Worm (Caenorhabditis elegans): ENCODE data around the gene C25A8.2.

C25A8.2 gene

ce11 chrIV:6991070-6991469 lies 18.6 kb upstream of the C25A8.2 start:
- TF ChIP-seq nhr-12 (tag; optimal IDR thresholded peaks at IDR 0.05) (no peak), peb-1 (tag; optimal IDR thresholded peaks at IDR 0.05) (no peak)

DNA sequence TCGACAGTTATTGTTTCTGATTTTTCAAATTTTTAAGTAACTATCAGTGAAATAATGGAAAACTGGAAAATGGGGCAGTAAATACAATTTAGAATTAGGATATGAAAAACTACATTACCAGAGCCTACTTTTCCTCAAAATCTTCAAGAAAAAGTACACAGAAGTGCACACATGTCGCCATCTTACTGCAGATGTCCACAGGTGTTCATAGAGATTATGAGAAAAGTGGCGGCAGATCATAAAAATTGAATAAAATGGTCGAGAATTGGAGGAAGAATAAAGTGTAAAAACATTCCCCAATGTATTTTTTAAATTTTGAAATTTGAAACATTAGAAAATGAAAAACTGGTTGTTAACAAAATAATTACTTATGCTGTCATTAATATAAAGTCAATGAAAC lies 11.7 kb upstream of the C25A8.2 start:
- TF ChIP-seq lin-11 (tag; optimal IDR thresholded peaks at IDR 0.05): no peak
- TF ChIP-seq skn-1 (tag; optimal IDR thresholded peaks at IDR 0.05): no peak
- TF ChIP-seq ceh-82 (tag; optimal IDR thresholded peaks at IDR 0.05): no peak
- TF ChIP-seq nhr-6 (tag; optimal IDR thresholded peaks at IDR 0.05): no peak
- no peak for TF ChIP-seq lin-13 (GFP tag; optimal IDR thresholded peaks at IDR 0.05)
- no peak for TF ChIP-seq egl-27 (tag; optimal IDR thresholded peaks at IDR 0.05)

ce11 chrIV:6999206-6999605 lies 10.4 kb upstream of the C25A8.2 start, which contains the start of gene C25A8.5:
C25A8.5 (plus strand) TSS chrIV:6999506.
- no peak for TF ChIP-seq sma-3 (GFP tag; optimal IDR thresholded peaks at IDR 0.05)
- TF ChIP-seq lsy-2 (tag; optimal IDR thresholded peaks at IDR 0.05): no peak
- TF ChIP-seq fos-1 (tag; optimal IDR thresholded peaks at IDR 0.05): no peak
- TF ChIP-seq nhr-10 (tag; optimal IDR thresholded peaks at IDR 0.05): no peak
- TF ChIP-seq Y55F3AM.14 (GFP tag; optimal IDR thresholded peaks at IDR 0.05): no peak
- TF ChIP-seq nhr-6 (tag; optimal IDR thresholded peaks at IDR 0.05): no peak
- TF ChIP-seq sem-4 (tag; optimal IDR thresholded peaks at IDR 0.05): no peak
- no peak for TF ChIP-seq unc-39 (tag; optimal IDR thresholded peaks at IDR 0.05)
- TF ChIP-seq unc-62 (GFP tag; optimal IDR thresholded peaks at IDR 0.05): no peak
- no peak for TF ChIP-seq F13H6.1 (tag; optimal IDR thresholded peaks at IDR 0.05)

DNA sequence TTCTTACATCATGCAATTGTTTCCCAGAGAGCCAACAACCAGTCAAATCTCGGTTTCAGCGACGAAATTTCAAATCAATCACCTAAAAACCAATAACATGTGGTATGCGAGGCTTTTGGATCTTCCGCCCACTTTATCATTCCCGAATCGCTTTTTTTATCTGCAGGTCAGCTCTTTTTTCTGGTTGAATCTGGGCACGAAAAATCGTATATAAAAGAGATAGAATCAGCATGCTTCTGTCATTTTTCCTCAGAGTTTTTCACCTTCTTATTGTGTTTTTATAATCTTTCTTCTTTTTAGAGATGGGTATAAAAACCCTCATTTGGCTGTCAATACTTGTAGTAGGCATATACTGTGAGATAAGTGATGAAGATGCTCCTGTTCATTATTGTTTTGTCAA lies 6.3 kb upstream of the C25A8.2 start, which contains the start of gene cht-3:
TSS of gene cht-3 (plus strand) at position 301 of the 400 bp plus-strand sequence.
- no peak for TF ChIP-seq lin-39 (tag; optimal IDR thresholded peaks at IDR 0.05)
- no peak for TF ChIP-seq aly-2 (tag; optimal IDR thresholded peaks at IDR 0.05)
- TF ChIP-seq ztf-11 (tag; optimal IDR thresholded peaks at IDR 0.05): no peak
- TF ChIP-seq elt-1 (tag; optimal IDR thresholded peaks at IDR 0.05): no peak
- no peak for TF ChIP-seq lin-13 (GFP tag; optimal IDR thresholded peaks at IDR 0.05)

DNA sequence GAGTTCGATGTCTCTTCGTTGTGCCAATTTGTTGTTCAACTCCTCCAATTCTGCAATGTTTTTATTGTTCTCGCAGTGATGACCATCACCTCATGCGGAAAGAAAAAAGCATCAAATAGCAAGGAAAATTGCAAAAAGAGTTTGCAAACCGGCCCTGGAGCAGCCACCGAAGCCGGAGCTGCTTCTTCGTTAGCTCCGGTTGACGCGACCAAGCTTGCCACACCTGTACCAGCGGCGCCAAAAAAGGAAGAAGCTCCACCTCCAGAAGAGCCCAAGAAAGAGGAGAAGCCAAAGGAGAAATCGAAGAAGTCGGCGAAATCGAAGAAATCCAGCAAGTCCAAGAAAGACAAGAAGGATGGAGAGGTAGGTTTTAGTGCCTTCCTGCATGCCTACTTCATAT lies 564 bp downstream of the C25A8.2 start:
- no peak for TF ChIP-seq R02D3.7 (tag; optimal IDR thresholded peaks at IDR 0.05)

- TF ChIP-seq blmp-1 (tag; optimal IDR thresholded peaks at IDR 0.05; ENCODE audit: insufficient read depth) (no peak), lin-39 (tag; optimal IDR thresholded peaks at IDR 0.05) (no peak), unc-55 (GFP tag; optimal IDR thresholded peaks at IDR 0.05) (no peak)
These were observed 1.2 kb downstream of the C25A8.2 start, which contains the start of gene C25A8.1 for ce11 chrIV:7010835-7011234. C25A8.1 (plus strand) TSS chrIV:7011135.

DNA sequence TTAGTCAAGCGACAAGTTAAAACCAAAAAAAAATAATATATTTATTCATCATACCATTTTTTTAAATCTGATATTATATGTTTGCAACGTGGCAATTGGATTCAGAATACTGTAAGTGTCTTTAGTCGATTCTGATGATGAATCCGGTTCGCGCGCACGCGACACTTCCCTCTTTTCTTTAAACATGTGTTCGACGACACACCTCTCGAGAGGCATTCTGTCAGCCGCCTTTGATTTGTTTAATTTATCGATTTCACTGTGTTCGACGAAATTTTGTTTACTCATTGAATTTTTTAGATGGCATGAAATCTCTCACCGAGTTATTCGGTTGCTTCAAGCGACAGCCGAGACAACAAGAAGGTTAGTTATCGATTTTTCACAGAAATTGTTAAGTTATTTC lies 2.1 kb downstream of the C25A8.2 start, which contains the start of gene trxr-1:
TSS of gene trxr-1 (plus strand) at position 227 of the 400 bp plus-strand sequence.
- TF ChIP-seq nhr-77 (tag; optimal IDR thresholded peaks at IDR 0.05): no peak
- TF ChIP-seq blmp-1 (tag; optimal IDR thresholded peaks at IDR 0.05; ENCODE audit: insufficient read depth): no peak
- no peak for TF ChIP-seq dmd-4 (tag; optimal IDR thresholded peaks at IDR 0.05)
- TF ChIP-seq alr-1 (tag; optimal IDR thresholded peaks at IDR 0.05): no peak
- no peak for TF ChIP-seq lsy-2 (tag; optimal IDR thresholded peaks at IDR 0.05)
- no peak for TF ChIP-seq fos-1 (tag; optimal IDR thresholded peaks at IDR 0.05)

- TF ChIP-seq ceh-82 (tag; optimal IDR thresholded peaks at IDR 0.05): no peak
- TF ChIP-seq mbf-1 (tag; optimal IDR thresholded peaks at IDR 0.05): no peak
- TF ChIP-seq nhr-12 (tag; optimal IDR thresholded peaks at IDR 0.05): no peak
- TF ChIP-seq ama-1 (optimal IDR thresholded peaks at IDR 0.05): no peak
- no peak for TF ChIP-seq sma-9 (GFP tag; optimal IDR thresholded peaks at IDR 0.05)
- TF ChIP-seq sma-9 (tag; optimal IDR thresholded peaks at IDR 0.05): no peak
- TF ChIP-seq fos-1 (tag; optimal IDR thresholded peaks at IDR 0.05): no peak
- TF ChIP-seq nhr-129 (tag; optimal IDR thresholded peaks at IDR 0.05): no peak
- TF ChIP-seq nhr-10 (tag; optimal IDR thresholded peaks at IDR 0.05): no peak
- no peak for TF ChIP-seq nhr-6 (tag; optimal IDR thresholded peaks at IDR 0.05)
- TF ChIP-seq R02D3.7 (tag; optimal IDR thresholded peaks at IDR 0.05): no peak
- TF ChIP-seq peb-1 (tag; optimal IDR thresholded peaks at IDR 0.05): no peak
- TF ChIP-seq lin-13 (GFP tag; optimal IDR thresholded peaks at IDR 0.05): no peak
- no peak for TF ChIP-seq ZK546.5 (tag; optimal IDR thresholded peaks at IDR 0.05)
- TF ChIP-seq mdl-1 (tag; optimal IDR thresholded peaks at IDR 0.05): no peak
- no peak for TF ChIP-seq nhr-11 (tag; optimal IDR thresholded peaks at IDR 0.05)
- TF ChIP-seq Y55F3AM.14 (GFP tag; optimal IDR thresholded peaks at IDR 0.05): no peak
- no peak for TF ChIP-seq C34F6.9 (tag; optimal IDR thresholded peaks at IDR 0.05)
- no peak for TF ChIP-seq alr-1 (tag; optimal IDR thresholded peaks at IDR 0.05)
- no peak for TF ChIP-seq nhr-21 (tag; optimal IDR thresholded peaks at IDR 0.05)
- TF ChIP-seq nhr-237 (tag; optimal IDR thresholded peaks at IDR 0.05): no peak
These were observed 2.6 kb downstream of the C25A8.2 start for ce11 chrIV:7012214-7012613.

Data from whole organism, L2 larva.